Worm (Caenorhabditis elegans): Measurements from ENCODE around the gene F36G9.7.

F36G9.7 gene

DNA sequence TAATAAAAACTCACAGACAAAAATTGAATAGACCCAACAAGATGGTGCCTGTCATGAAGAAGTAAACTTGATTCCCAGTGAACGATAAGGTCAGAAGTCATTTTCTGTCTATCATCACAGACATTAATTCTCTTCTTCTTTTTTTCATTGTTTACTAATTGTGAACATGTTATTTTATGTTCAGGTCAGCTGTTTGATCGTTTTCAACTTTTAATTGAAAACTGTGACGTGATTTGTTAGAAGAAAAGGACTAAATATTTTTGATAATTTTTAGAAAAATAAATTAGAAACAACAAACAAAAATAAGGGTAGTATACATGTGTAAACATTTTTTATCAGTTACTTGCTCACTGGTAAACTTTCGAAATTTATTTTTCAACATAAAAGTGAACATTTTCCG is at the start of gene F36G9.7:
Gene F36G9.7 (minus strand): TSS at position 101 of the 400 bp plus-strand sequence.
- TF ChIP-seq Y22D7AL.16 (tag; optimal IDR thresholded peaks at IDR 0.05) (no peak), dmd-4 (tag; optimal IDR thresholded peaks at IDR 0.05; ENCODE audit: borderline replicate concordance) (no peak), pax-1 (tag; optimal IDR thresholded peaks at IDR 0.05) (no peak), hlh-30 (tag; optimal IDR thresholded peaks at IDR 0.05; ENCODE audit: insufficient read depth) (no peak), unc-86 (tag; optimal IDR thresholded peaks at IDR 0.05) (no peak), ref-2 (tag; optimal IDR thresholded peaks at IDR 0.05) (no peak), mec-3 (tag; optimal IDR thresholded peaks at IDR 0.05; ENCODE audit: borderline replicate concordance) (no peak), unc-42 (tag; optimal IDR thresholded peaks at IDR 0.05) (no peak), tbx-7 (tag; optimal IDR thresholded peaks at IDR 0.05) (no peak), K02D7.2 (tag; optimal IDR thresholded peaks at IDR 0.05) (no peak), ceh-18 (tag; optimal IDR thresholded peaks at IDR 0.05) (no peak)

DNA sequence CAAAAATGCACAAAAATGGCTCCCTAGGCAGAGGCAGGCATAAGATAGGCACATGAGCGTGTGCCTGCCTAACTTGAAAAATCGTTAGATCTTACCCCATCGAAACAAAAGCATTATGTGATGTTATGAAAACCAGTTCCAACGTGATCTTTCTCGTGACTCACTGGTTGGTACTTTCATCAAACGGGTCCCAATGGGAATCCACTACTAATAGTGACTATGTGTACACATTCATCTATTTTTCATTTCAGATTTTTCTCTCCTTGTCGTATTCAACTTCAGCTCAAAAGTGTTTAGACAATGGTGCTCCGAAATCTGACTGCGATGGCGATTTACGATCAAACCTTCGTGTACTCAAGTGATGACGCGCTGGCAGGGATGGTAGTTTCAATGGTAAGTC is 48.1 kb upstream of the F36G9.7 start, which contains the start of gene srx-43:
Gene srx-43 (plus strand): TSS at position 301 of the 400 bp plus-strand sequence.
- no peak for TF ChIP-seq fkh-6 (tag; optimal IDR thresholded peaks at IDR 0.05)
- no peak for TF ChIP-seq hlh-8 (tag; optimal IDR thresholded peaks at IDR 0.05)
- TF ChIP-seq lim-6 (tag; optimal IDR thresholded peaks at IDR 0.05): no peak
- TF ChIP-seq ceh-22 (tag; optimal IDR thresholded peaks at IDR 0.05): no peak
- no peak for TF ChIP-seq hlh-13 (GFP tag; optimal IDR thresholded peaks at IDR 0.05)
- TF ChIP-seq unc-3 (GFP tag; conservative IDR thresholded peaks at IDR 0.05): no peak
- no peak for TF ChIP-seq unc-3 (tag; optimal IDR thresholded peaks at IDR 0.05)
- no peak for TF ChIP-seq elt-2 (tag; optimal IDR thresholded peaks at IDR 0.05)
- TF ChIP-seq ama-1 (optimal IDR thresholded peaks at IDR 0.05): no peak

DNA sequence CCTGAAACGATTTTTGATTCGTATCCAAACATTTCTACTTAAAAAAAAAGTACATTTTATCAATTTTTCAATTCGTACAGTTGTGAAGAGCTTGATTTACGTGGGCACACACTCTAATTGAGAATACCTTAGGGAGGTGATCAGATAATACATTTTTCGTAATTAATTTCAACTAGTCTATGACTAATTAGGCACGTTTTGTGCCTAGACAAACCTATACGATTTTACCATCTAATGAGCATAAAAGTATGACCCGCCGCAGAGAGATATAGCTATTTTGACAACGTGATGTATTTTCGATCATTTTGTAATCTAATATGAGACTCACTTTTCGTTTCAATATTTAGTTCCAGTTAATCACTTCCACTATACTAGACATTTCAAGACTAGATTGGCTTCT is 47.4 kb upstream of the F36G9.7 start:
- no peak for TF ChIP-seq tbx-7 (tag; optimal IDR thresholded peaks at IDR 0.05)
- no peak for TF ChIP-seq nfya-1 (tag; optimal IDR thresholded peaks at IDR 0.05)
- TF ChIP-seq elt-4 (tag; optimal IDR thresholded peaks at IDR 0.05): no peak

DNA sequence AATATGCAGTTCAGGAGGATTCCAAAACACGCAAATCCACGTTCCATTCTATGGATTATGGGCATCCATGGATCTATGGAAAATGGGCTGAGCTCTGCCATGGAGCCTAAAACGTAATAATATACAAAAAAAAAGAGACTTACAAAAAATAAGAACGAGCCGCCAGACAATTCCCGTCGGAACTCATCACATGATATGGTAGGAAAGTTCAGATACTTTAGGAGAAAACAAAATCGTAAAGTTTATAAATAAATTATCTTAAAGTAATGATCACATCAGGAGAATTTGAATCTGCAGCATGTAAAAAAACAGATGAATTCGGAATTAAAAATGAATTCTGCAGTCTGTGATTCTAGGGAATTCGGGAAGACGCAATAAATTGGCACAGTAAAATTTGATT is 46.1 kb upstream of the F36G9.7 start, which contains the start of gene str-232:
Gene str-232 (minus strand): TSS at position 101 of the 400 bp plus-strand sequence.
- TF ChIP-seq F13H6.1 (tag; optimal IDR thresholded peaks at IDR 0.05) (no peak), ceh-30 (tag; optimal IDR thresholded peaks at IDR 0.05) (no peak), pha-2 (tag; optimal IDR thresholded peaks at IDR 0.05) (no peak), ztf-16 (tag; optimal IDR thresholded peaks at IDR 0.05) (no peak), lin-11 (tag; optimal IDR thresholded peaks at IDR 0.05) (no peak), fkh-10 (GFP tag; optimal IDR thresholded peaks at IDR 0.05) (no peak), gmeb-2 (tag; optimal IDR thresholded peaks at IDR 0.05) (no peak), pha-4 (tag; optimal IDR thresholded peaks at IDR 0.05) (no peak)

DNA sequence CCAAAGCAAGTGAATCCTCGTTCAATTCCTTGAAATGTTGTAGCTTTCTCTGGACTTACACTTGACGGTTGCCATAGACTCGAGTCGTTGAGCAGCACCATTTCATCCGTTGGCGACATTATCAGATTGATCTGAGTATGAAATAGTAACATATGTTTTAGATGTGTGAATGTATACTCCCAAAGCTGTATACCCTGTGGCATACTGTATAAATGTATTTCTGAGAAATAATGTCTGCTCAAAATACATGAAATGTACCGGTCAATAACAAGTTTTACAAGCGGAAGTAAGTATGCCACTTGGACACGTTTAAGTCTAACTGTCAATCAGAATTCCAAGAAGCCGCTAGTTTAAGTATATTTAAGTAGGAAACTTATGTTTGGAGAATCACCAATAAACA is 40.0 kb upstream of the F36G9.7 start, which contains the start of gene str-233:
Gene str-233 (minus strand): TSS at position 101 of the 400 bp plus-strand sequence.
- TF ChIP-seq dmd-4 (tag; optimal IDR thresholded peaks at IDR 0.05; ENCODE audit: borderline replicate concordance): no peak
- TF ChIP-seq F13H6.1 (tag; optimal IDR thresholded peaks at IDR 0.05): no peak
- no peak for TF ChIP-seq dve-1 (tag; optimal IDR thresholded peaks at IDR 0.05)
- TF ChIP-seq fkh-6 (tag; optimal IDR thresholded peaks at IDR 0.05): no peak
- TF ChIP-seq pax-1 (tag; optimal IDR thresholded peaks at IDR 0.05): no peak
- no peak for TF ChIP-seq C38D4.7 (GFP tag; optimal IDR thresholded peaks at IDR 0.05)

DNA sequence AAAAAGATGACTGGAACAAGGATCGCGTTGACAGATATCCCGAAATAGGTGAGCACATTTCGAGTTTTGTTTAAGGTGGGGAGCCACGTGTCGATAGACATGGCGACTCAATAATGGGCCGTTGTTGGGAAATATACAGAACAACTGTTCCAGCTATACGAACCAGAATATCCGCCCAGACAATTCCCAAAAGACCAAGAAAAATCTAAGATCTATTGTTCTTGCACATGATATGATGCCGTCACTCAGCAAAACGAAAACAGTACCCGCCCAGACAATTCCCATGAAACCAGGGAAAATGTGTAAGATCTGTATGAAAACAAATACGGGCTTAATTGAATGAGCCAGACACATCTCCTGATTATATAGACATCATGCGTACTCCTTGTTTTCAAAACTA is 38.0 kb upstream of the F36G9.7 start, which contains the start of gene str-231:
Gene str-231 (minus strand): TSS at position 101 of the 400 bp plus-strand sequence.
- TF ChIP-seq gmeb-2 (tag; optimal IDR thresholded peaks at IDR 0.05) (no peak), pag-3 (tag; optimal IDR thresholded peaks at IDR 0.05; ENCODE audit: borderline replicate concordance) (no peak), unc-3 (GFP tag; conservative IDR thresholded peaks at IDR 0.05) (no peak), unc-3 (tag; optimal IDR thresholded peaks at IDR 0.05) (no peak), ceh-14 (tag; optimal IDR thresholded peaks at IDR 0.05) (no peak), sdc-2 (tag; optimal IDR thresholded peaks at IDR 0.05) (no peak), ceh-48 (tag; optimal IDR thresholded peaks at IDR 0.05) (no peak), ceh-6 (GFP tag; optimal IDR thresholded peaks at IDR 0.05) (no peak), hlh-8 (tag; optimal IDR thresholded peaks at IDR 0.05) (no peak), ceh-2 (tag; optimal IDR thresholded peaks at IDR 0.05) (no peak), hlh-15 (tag; optimal IDR thresholded peaks at IDR 0.05) (no peak), C08G9.2 (tag; optimal IDR thresholded peaks at IDR 0.05) (no peak), hlh-13 (GFP tag; optimal IDR thresholded peaks at IDR 0.05) (no peak), ztf-16 (tag; optimal IDR thresholded peaks at IDR 0.05) (no peak), tbx-7 (tag; optimal IDR thresholded peaks at IDR 0.05) (no peak), pat-9 (tag; optimal IDR thresholded peaks at IDR 0.05) (no peak), ets-4 (tag; optimal IDR thresholded peaks at IDR 0.05) (no peak), sox-4 (tag; optimal IDR thresholded peaks at IDR 0.05) (no peak), ceh-22 (tag; optimal IDR thresholded peaks at IDR 0.05) (no peak), eyg-1 (tag; optimal IDR thresholded peaks at IDR 0.05) (no peak)

All from whole organism, late embryonic.